Worm (Caenorhabditis elegans): ENCODE results near the gene sdc-1.

sdc-1 gene

DNA sequence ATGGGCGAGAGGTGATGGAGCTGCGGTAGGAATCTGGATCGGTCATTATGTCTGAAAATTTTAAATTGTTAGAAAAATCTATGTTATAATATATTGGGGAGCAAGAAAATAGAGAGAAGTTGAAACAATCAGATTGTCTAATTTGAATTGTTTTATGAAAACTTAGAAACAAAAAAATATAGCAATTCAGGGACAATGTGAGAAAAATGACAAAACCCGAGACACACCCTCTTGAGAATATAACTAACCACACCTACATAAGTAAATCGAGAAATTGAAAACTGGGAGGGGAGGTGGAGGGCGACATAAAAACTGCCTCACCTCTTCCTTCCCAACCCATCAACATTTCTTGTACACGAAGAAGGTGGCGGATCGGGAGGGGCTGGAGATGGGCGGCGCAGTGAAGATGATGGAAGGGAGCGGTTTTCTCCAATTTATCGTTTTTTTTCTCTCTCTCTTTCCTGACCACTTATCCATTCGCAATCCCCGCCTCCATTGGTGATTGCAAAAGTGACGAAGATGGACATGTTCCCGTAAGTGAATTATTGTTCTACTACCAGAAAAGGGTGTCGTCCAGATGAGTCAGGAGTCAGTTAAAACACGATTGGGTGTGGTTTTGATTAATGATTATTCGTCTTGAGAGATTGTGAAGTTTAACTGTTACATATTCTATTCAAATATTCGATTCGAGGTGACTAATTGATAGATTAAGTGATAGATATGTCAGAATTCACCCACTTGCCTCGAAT lies 9.8 kb upstream of the sdc-1 start, which contains the start of gene mua-6:
mua-6 (minus strand) TSS at position 51 of the 749 bp plus-strand sequence.
- no peak for TF ChIP-seq cog-1 (tag; optimal IDR thresholded peaks at IDR 0.05)
- 0 out of 2 replicates have a peak, but pooled peaks have one; percentile 21 for TF ChIP-seq flt-1 (GFP tag; IDR thresholded peaks at IDR 0.05)

DNA sequence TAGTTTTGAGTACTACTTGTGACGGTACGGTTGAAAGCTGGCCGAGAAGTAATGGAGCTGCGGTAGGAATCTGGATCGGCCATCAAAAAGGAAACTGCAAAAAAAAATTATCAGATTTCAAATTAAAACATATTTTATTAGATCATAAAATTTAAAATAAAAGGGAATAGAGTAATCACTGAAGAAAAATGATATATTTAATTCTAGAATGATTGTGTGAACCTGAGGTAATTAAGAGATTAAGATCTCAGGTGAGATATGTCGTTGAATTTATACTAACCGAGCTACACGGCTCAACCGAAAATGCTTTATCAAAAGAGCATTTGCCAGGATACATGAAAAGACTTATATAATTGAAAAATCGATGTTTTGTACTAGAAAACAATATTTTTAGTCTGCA lies 5.6 kb upstream of the sdc-1 start, which contains the start of gene ifa-3:
ifa-3 (minus strand) TSS at position 101 of the 400 bp plus-strand sequence.
- no peak for TF ChIP-seq med-1 (GFP tag; optimal IDR thresholded peaks at IDR 0.05; ENCODE audit: insufficient read depth)
- no peak for TF ChIP-seq ref-1 (GFP tag; conservative IDR thresholded peaks at IDR 0.05)
- no peak for TF ChIP-seq T22C8.4 (GFP tag; IDR thresholded peaks at IDR 0.05)
- no peak for TF ChIP-seq klf-2 (GFP tag; conservative IDR thresholded peaks at IDR 0.05)
- TF ChIP-seq ztf-29 (GFP tag; IDR thresholded peaks at IDR 0.05), result no peak
- TF ChIP-seq tab-1 (GFP tag; IDR thresholded peaks at IDR 0.05), result no peak
- no peak for TF ChIP-seq cog-1 (tag; optimal IDR thresholded peaks at IDR 0.05)
- no peak for TF ChIP-seq flt-1 (GFP tag; IDR thresholded peaks at IDR 0.05)
- TF ChIP-seq ztf-23 (GFP tag; IDR thresholded peaks at IDR 0.05), result no peak

DNA sequence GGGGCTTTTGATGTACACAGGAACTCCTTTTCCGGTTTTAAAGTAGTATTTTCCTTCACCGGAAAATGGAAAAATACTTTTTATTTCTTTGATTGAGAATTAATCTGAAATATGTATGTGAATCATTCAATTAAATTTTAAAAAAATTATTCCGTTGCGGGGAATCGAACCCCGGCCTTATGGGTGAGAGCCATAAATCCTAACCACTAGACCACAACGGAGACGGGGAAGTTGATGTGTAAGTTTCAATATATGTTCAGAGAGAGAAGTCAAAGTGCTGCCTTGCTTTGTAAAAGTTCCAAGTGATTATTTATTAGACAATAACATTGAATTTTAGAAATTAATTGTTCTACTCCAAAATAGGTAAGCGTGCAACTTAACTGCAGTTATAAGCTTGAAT lies 4.4 kb upstream of the sdc-1 start:
- TF ChIP-seq T22C8.4 (GFP tag; IDR thresholded peaks at IDR 0.05), result no peak
- TF ChIP-seq cog-1 (tag; optimal IDR thresholded peaks at IDR 0.05), result no peak
- peak; percentile 70 for TF ChIP-seq tab-1 (GFP tag; IDR thresholded peaks at IDR 0.05)
- TF ChIP-seq ref-1 (GFP tag; conservative IDR thresholded peaks at IDR 0.05), result no peak
- peak; percentile 29 for TF ChIP-seq med-1 (GFP tag; optimal IDR thresholded peaks at IDR 0.05; ENCODE audit: insufficient read depth)
- TF ChIP-seq ztf-29 (GFP tag; IDR thresholded peaks at IDR 0.05), result peak; percentile 23; the same call in 1 of the 2 replicates
- no peak for TF ChIP-seq klf-2 (GFP tag; conservative IDR thresholded peaks at IDR 0.05)
- TF ChIP-seq ztf-23 (GFP tag; IDR thresholded peaks at IDR 0.05), result peak; percentile 67
- TF ChIP-seq flt-1 (GFP tag; IDR thresholded peaks at IDR 0.05), result 0 out of 2 replicates have a peak, but pooled peaks have one; percentile 39

DNA sequence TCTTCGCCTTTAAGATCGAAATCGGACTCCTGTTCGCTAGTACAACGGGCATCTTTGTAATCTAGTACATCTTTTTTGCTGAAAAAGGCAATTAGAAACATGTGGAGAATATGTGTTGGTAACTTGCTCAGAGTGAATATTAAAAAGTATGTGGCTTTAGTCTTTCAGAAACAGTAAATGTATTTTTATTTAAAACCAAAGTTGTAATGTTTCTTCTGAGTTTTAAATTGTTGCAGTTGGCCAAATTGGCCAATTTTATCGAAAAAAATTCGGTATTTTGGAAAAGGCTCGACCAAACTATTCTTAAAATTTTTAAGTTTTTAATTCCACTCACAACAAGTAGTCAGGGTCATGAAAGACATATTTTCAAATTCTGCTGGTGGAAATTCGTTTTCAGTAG lies 7.5 kb downstream of the sdc-1 start, which contains the start of gene F52E10.2:
F52E10.2 (minus strand) TSS at position 101 of the 400 bp plus-strand sequence.
- TF ChIP-seq T22C8.4 (GFP tag; IDR thresholded peaks at IDR 0.05), result no peak
- TF ChIP-seq flt-1 (GFP tag; IDR thresholded peaks at IDR 0.05), result no peak
- TF ChIP-seq ztf-29 (GFP tag; IDR thresholded peaks at IDR 0.05), result no peak
- no peak for TF ChIP-seq tab-1 (GFP tag; IDR thresholded peaks at IDR 0.05)
- no peak for TF ChIP-seq cog-1 (tag; optimal IDR thresholded peaks at IDR 0.05)
- TF ChIP-seq ztf-23 (GFP tag; IDR thresholded peaks at IDR 0.05), result no peak
- no peak for TF ChIP-seq klf-2 (GFP tag; conservative IDR thresholded peaks at IDR 0.05)
- TF ChIP-seq med-1 (GFP tag; optimal IDR thresholded peaks at IDR 0.05; ENCODE audit: insufficient read depth), result no peak
- no peak for TF ChIP-seq ref-1 (GFP tag; conservative IDR thresholded peaks at IDR 0.05)

DNA sequence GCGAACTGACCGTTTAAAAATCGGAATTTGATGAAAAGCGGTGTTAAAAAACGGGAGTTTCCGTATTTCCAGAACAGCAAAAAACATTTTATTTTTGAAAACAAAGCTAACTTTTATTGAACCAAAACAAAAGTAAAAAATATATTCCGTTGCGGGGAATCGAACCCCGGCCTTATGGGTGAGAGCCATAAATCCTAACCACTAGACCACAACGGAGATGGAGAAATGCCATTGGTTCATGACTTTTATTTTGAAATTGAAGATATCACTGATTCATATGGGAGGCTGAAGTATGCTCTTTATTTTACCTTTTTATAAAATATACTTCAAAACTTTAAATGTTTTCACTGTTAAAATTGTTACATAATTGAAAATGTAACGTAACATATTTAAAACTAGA lies 9.6 kb downstream of the sdc-1 start:
- no peak for TF ChIP-seq med-1 (GFP tag; optimal IDR thresholded peaks at IDR 0.05; ENCODE audit: insufficient read depth)

DNA sequence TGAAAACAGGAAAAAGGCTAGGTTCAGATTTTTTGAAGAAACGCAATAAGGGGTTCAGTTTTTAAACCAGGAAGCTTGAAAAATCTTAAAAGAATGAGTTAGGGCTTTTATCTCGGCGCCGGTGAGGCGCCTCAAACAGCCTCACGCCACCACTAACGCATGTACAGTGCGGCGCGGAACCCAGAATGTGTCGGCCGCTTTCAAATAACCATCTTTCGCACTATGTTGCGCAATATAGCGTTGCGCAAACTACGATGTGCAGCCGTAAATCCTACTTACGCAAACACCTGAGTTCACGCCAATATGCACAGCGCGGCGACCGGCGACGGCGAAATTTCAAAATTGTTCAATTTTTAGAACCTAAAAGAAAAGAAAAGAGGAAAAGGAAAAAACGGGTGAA lies 14.1 kb downstream of the sdc-1 start:
- TF ChIP-seq T22C8.4 (GFP tag; IDR thresholded peaks at IDR 0.05), result no peak
- no peak for TF ChIP-seq cog-1 (tag; optimal IDR thresholded peaks at IDR 0.05)
- TF ChIP-seq med-1 (GFP tag; optimal IDR thresholded peaks at IDR 0.05; ENCODE audit: insufficient read depth), result no peak

DNA sequence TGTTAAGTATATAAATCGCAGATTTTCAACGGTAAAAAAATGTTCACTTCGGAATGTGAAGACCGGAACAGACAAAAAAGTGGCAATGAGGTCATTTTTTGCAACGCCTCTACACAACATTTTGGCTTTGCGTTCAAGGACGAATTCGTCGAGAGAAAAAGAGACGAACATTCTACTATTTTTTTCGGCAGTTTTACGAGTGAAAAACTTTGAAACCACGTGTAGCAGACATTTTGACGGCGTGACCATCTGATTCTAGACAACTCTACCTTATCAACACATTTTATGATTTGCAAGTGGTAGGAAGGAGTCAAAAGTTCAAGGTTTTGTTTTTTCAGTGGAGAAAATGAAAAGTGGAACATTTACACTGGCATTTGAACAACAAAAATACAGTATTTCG lies 15.0 kb downstream of the sdc-1 start:
- TF ChIP-seq ztf-29 (GFP tag; IDR thresholded peaks at IDR 0.05) (no peak), cog-1 (tag; optimal IDR thresholded peaks at IDR 0.05) (no peak), T22C8.4 (GFP tag; IDR thresholded peaks at IDR 0.05) (no peak), ztf-23 (GFP tag; IDR thresholded peaks at IDR 0.05) (no peak), flt-1 (GFP tag; IDR thresholded peaks at IDR 0.05) (no peak), ref-1 (GFP tag; conservative IDR thresholded peaks at IDR 0.05) (no peak), med-1 (GFP tag; optimal IDR thresholded peaks at IDR 0.05; ENCODE audit: insufficient read depth) (no peak), tab-1 (GFP tag; IDR thresholded peaks at IDR 0.05) (no peak), klf-2 (GFP tag; conservative IDR thresholded peaks at IDR 0.05) (no peak)

DNA sequence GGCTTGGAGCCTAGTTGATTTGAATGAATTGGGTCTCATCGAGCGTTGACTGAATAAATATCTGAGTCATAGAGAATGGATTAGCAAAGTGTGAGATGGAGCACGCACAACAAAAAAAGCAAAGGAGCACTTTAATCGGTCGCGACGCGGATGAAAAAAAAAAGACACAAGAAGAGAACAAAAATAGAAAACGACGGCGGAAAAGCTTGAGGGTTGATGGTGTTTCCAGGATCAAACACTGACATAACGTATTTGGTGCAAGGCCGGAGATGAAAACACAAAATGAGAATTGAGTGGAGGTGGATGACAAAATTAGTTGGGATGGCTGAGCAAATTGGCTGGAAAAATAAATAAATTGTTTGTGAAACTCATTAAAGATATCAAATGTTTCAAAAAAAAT lies 17.4 kb downstream of the sdc-1 start, which contains the start of gene F52E10.4:
F52E10.4 (minus strand) TSS at position 101 of the 400 bp plus-strand sequence.
- TF ChIP-seq ztf-23 (GFP tag; IDR thresholded peaks at IDR 0.05) (no peak), tab-1 (GFP tag; IDR thresholded peaks at IDR 0.05) (no peak), ref-1 (GFP tag; conservative IDR thresholded peaks at IDR 0.05) (no peak), ztf-29 (GFP tag; IDR thresholded peaks at IDR 0.05) (no peak), T22C8.4 (GFP tag; IDR thresholded peaks at IDR 0.05) (no peak), cog-1 (tag; optimal IDR thresholded peaks at IDR 0.05) (no peak), klf-2 (GFP tag; conservative IDR thresholded peaks at IDR 0.05) (no peak), med-1 (GFP tag; optimal IDR thresholded peaks at IDR 0.05; ENCODE audit: insufficient read depth) (no peak), flt-1 (GFP tag; IDR thresholded peaks at IDR 0.05) (no peak)

DNA sequence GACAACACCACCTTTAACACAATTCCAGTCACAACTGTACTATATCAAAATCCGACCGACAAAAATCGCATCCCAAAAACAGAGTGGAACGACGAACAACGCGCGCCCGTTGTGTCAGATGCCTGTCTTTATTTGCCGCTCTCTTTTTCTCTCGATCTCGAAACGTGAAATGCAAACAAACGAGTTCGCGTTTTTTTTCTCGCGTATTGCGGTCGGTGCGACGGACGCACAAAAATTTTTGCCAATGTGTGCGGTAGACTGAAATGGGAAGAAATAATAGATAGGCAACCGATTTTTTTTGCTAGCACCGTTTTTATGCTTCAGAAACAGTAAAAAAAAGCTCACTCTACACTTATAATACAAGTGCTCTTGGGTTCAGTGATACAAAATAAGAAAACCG lies 21.6 kb downstream of the sdc-1 start:
- no peak for TF ChIP-seq T22C8.4 (GFP tag; IDR thresholded peaks at IDR 0.05)
- no peak for TF ChIP-seq ztf-29 (GFP tag; IDR thresholded peaks at IDR 0.05)
- TF ChIP-seq ref-1 (GFP tag; conservative IDR thresholded peaks at IDR 0.05), result no peak
- TF ChIP-seq ztf-23 (GFP tag; IDR thresholded peaks at IDR 0.05), result no peak
- no peak for TF ChIP-seq cog-1 (tag; optimal IDR thresholded peaks at IDR 0.05)
- no peak for TF ChIP-seq klf-2 (GFP tag; conservative IDR thresholded peaks at IDR 0.05)
- TF ChIP-seq tab-1 (GFP tag; IDR thresholded peaks at IDR 0.05), result no peak
- no peak for TF ChIP-seq med-1 (GFP tag; optimal IDR thresholded peaks at IDR 0.05; ENCODE audit: insufficient read depth)
- no peak for TF ChIP-seq flt-1 (GFP tag; IDR thresholded peaks at IDR 0.05)

DNA sequence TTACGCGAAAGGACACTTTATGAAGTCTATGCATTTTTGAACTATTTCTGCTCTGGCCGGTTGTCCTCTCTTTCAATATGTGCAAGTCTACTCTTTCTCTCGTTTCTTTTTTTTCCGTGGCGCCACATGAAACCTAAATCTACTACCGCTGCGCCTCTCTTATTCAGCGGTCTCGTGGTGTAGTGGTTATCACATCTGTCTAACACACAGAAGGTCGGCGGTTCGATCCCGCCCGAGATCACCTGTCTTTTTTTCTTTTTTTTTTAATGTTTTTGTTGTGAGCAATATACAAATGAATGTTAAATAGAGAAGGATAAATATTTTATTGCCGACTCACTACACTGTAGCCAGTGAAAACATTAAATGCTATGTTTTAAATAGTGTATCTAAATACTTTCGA lies 22.6 kb downstream of the sdc-1 start:
- TF ChIP-seq flt-1 (GFP tag; IDR thresholded peaks at IDR 0.05), result 0 out of 2 replicates have a peak, but pooled peaks have one; percentile 19
- TF ChIP-seq cog-1 (tag; optimal IDR thresholded peaks at IDR 0.05), result peak; percentile 6
- TF ChIP-seq tab-1 (GFP tag; IDR thresholded peaks at IDR 0.05), result 0 out of 2 replicates have a peak, but pooled peaks have one; percentile 24
- TF ChIP-seq ztf-23 (GFP tag; IDR thresholded peaks at IDR 0.05), result peak; percentile 83
- peak; percentile 45; the same call in 1 of the 2 replicates for TF ChIP-seq klf-2 (GFP tag; conservative IDR thresholded peaks at IDR 0.05)
- TF ChIP-seq ztf-29 (GFP tag; IDR thresholded peaks at IDR 0.05), result no peak
- TF ChIP-seq T22C8.4 (GFP tag; IDR thresholded peaks at IDR 0.05), result peak; percentile 57
- TF ChIP-seq ref-1 (GFP tag; conservative IDR thresholded peaks at IDR 0.05), result no peak
- no peak for TF ChIP-seq med-1 (GFP tag; optimal IDR thresholded peaks at IDR 0.05; ENCODE audit: insufficient read depth)

All from whole organism, midembryonic.